Fruit fly (Drosophila melanogaster) whole organism, wandering third instar larva: ENCODE results near the gene yellow-b.

Source experiments
- CG9705 ChIP-seq: fragments of 200-800 bp; sonication (Bioruptor generic); optimal IDR thresholded peaks from 2 replicates; lab custom pipeline; 2018; ENCODE audit warnings: missing biosample characterization, mild to moderate bottlenecking, missing genetic modification characterization
- Dfd ChIP-seq: fragments of >200 bp; optimal IDR thresholded peaks from 2 replicates; lab custom pipeline; 2017; ENCODE audit warnings: missing biosample characterization, missing genetic modification characterization
- Hr78 ChIP-seq: fragments of >200 bp; optimal IDR thresholded peaks from 2 replicates; lab custom pipeline; 2017; ENCODE audit warnings: missing biosample characterization, missing genetic modification characterization
- Rel ChIP-seq, 2 experiments: fragments of 200-800 bp; sonication (Bioruptor generic) in 1 of 2; optimal IDR thresholded peaks; 2 replicates in 1 of 2; 3 replicates in 1 of 2; lab custom pipeline; 2016 to 2019; ENCODE audit warnings: mild to moderate bottlenecking in 2 of 2, missing biosample characterization in 2 of 2, missing genetic modification characterization in 2 of 2, moderate library complexity in 1 of 2
- dmrt93B ChIP-seq: fragments of 200-800 bp; sonication (Bioruptor generic); optimal IDR thresholded peaks from 2 replicates; lab custom pipeline; 2018; ENCODE audit warnings: missing biosample characterization, mild to moderate bottlenecking, missing genetic modification characterization
- ey ChIP-seq: fragments of 200-800 bp; sonication (Bioruptor generic); optimal IDR thresholded peaks from 2 replicates; lab custom pipeline; 2016; ENCODE audit warnings: missing biosample characterization, missing genetic modification characterization
- h ChIP-seq: fragments of 200-800 bp; sonication (Bioruptor generic); optimal IDR thresholded peaks from 3 replicates; lab custom pipeline; 2016; ENCODE audit warnings: missing biosample characterization, mild to moderate bottlenecking, missing genetic modification characterization
- jim ChIP-seq: fragments of 175-275, 200-325 bp; sonication (Bioruptor generic); optimal IDR thresholded peaks from 2 replicates; lab custom pipeline; 2016; ENCODE audit warnings: missing biosample characterization, mild to moderate bottlenecking, missing genetic modification characterization
- lola ChIP-seq: fragments of >200 bp; optimal IDR thresholded peaks from 2 replicates; lab custom pipeline; 2017; ENCODE audit warnings: missing biosample characterization, missing genetic modification characterization
- pan ChIP-seq: fragments of >200 bp; optimal IDR thresholded peaks from 2 replicates; lab custom pipeline; 2017
- psq ChIP-seq: fragments of 200-800 bp; sonication (Bioruptor generic); optimal IDR thresholded peaks from 3 replicates; lab custom pipeline; 2017; ENCODE audit warnings: missing biosample characterization, mild to moderate bottlenecking, missing genetic modification characterization, moderate library complexity
- sv ChIP-seq: fragments of 200-800 bp; sonication (Bioruptor generic); optimal IDR thresholded peaks from 3 replicates; lab custom pipeline; 2016; ENCODE audit warnings: missing biosample characterization, missing genetic modification characterization

dm6 chr2L:16727578-16728023, 26.5 kb upstream of the yellow-b start, which contains the start of gene VhaSFD:
- TF ChIP-seq Hr78 (no peak), pan (lab: Kevin White, UChicago) (no peak), dmrt93B (GFP tag; lab: Kevin White, UChicago) (no peak), Dfd (no peak), sv (no peak), Rel (GFP tag; optimal IDR thresholded peaks at IDR 0.05; lab: Kevin White, UChicago) (no peak), Rel (tag; optimal IDR thresholded peaks at IDR 0.05; lab: Kevin White, UChicago) (peak; percentile 80), lola (GFP tag; lab: Kevin White, UChicago) (no peak), psq (GFP tag; lab: Kevin White, UChicago) (no peak), ey (no peak), CG9705 (peak; percentile 49), jim (GFP tag; lab: Kevin White, UChicago) (no peak), h (GFP tag; lab: Kevin White, UChicago) (no peak)
